Fruit fly (Drosophila melanogaster) whole organism, embryonic: Measurements from ENCODE around the gene CG11597.

Experiments used
- Blimp-1 ChIP-seq: fragments of 200-800 bp; sonication (Bioruptor generic); optimal IDR thresholded peaks from 3 replicates; lab custom pipeline; 2018; ENCODE audit warnings: missing biosample characterization, missing genetic modification characterization, mild to moderate bottlenecking, moderate library complexity, missing genetic modification reagents
- CG10321 ChIP-seq: fragments of 200-800 bp; sonication (Bioruptor generic); IDR thresholded peaks from 2 replicates; pipeline ENCODE4 v1.3.6; 2022; ENCODE audit warnings: missing biosample characterization, missing genetic modification characterization
- CG11247 ChIP-seq: fragments of 200-800 bp; sonication (Bioruptor generic); IDR thresholded peaks from 2 replicates; pipeline ENCODE4 v1.3.6; 2022; ENCODE audit warnings: missing biosample characterization, missing genetic modification characterization
- CG11456 ChIP-seq: fragments of 200-800 bp; sonication (Bioruptor generic); IDR thresholded peaks from 3 replicates; pipeline ENCODE4 v1.3.6; 2022; ENCODE audit warnings: missing biosample characterization, missing genetic modification characterization
- CG12071 ChIP-seq: fragments of 200-800 bp; sonication (Bioruptor generic); optimal IDR thresholded peaks from 3 replicates; lab custom pipeline; 2018; ENCODE audit warnings: missing biosample characterization, mild to moderate bottlenecking, missing genetic modification characterization
- CG14014 ChIP-seq: fragments of 200-800 bp; sonication (Bioruptor generic); IDR thresholded peaks from 2 replicates; pipeline ENCODE4 v1.3.6; 2022; ENCODE audit warnings: missing biosample characterization, missing genetic modification characterization
- CG1602 ChIP-seq: fragments of 200-800 bp; sonication (Bioruptor generic); optimal IDR thresholded peaks from 3 replicates; lab custom pipeline; 2016; ENCODE audit warnings: missing biosample characterization, missing genetic modification characterization
- CG17328 ChIP-seq: fragments of 200-800 bp; sonication (Bioruptor generic); IDR thresholded peaks from 2 replicates; pipeline ENCODE4 v1.3.6; 2022; ENCODE audit warnings: missing biosample characterization, missing genetic modification characterization
- CG17359 ChIP-seq: fragments of 200-800 bp; sonication (Bioruptor generic); optimal IDR thresholded peaks from 3 replicates; lab custom pipeline; 2018; ENCODE audit warnings: missing biosample characterization, mild to moderate bottlenecking, missing genetic modification characterization, moderate library complexity
- CG18262 ChIP-seq: fragments of 200-800 bp; optimal IDR thresholded peaks from 3 replicates; lab custom pipeline; 2019; ENCODE audit warnings: missing biosample characterization, mild to moderate bottlenecking, missing genetic modification characterization, moderate library complexity
- CG18619 ChIP-seq: fragments of 200-800 bp; sonication (Bioruptor generic); optimal IDR thresholded peaks from 3 replicates; lab custom pipeline; 2017; ENCODE audit warnings: missing biosample characterization, mild to moderate bottlenecking, missing genetic modification characterization
- CG2199 ChIP-seq: fragments of 200-800 bp; sonication (Bioruptor generic); IDR thresholded peaks from 3 replicates; pipeline ENCODE4 v1.3.6; 2022; ENCODE audit warnings: missing biosample characterization, missing genetic modification characterization
- CG31365 ChIP-seq: fragments of 200-800 bp; sonication (Bioruptor generic); optimal IDR thresholded peaks from 2 replicates; lab custom pipeline; 2018; ENCODE audit warnings: missing biosample characterization, mild to moderate bottlenecking, missing genetic modification characterization
- CG31441 ChIP-seq: fragments of 200-800 bp; sonication (Bioruptor generic); IDR thresholded peaks from 2 replicates; pipeline ENCODE4 v1.3.6; 2022; ENCODE audit warnings: missing biosample characterization, missing genetic modification characterization
- CG3163 ChIP-seq: fragments of 200-800 bp; sonication (Bioruptor generic); optimal IDR thresholded peaks from 3 replicates; lab custom pipeline; 2016; ENCODE audit warnings: missing biosample characterization, missing genetic modification characterization
- CG32767 ChIP-seq: fragments of 200-800 bp; sonication (Bioruptor generic); IDR thresholded peaks from 2 replicates; pipeline ENCODE4 v1.3.6; 2022; ENCODE audit warnings: missing biosample characterization, missing genetic modification characterization
- CG4360 ChIP-seq: fragments of 200-800 bp; sonication (Bioruptor generic); IDR thresholded peaks from 2 replicates; pipeline ENCODE4 v1.3.6; 2022; ENCODE audit warnings: missing biosample characterization, missing genetic modification characterization
- CG5180 ChIP-seq: fragments of 200-800 bp; sonication (Bioruptor generic); optimal IDR thresholded peaks from 3 replicates; lab custom pipeline; 2017; ENCODE audit warnings: missing biosample characterization, missing genetic modification characterization, mild to moderate bottlenecking, moderate library complexity, missing genetic modification reagents
- CG6272 ChIP-seq: fragments of 200-800 bp; sonication (Bioruptor generic); IDR thresholded peaks from 2 replicates; pipeline ENCODE4 v1.3.6; 2022; ENCODE audit warnings: missing biosample characterization, missing genetic modification characterization
- CG7372 ChIP-seq: fragments of 200-800 bp; sonication (Bioruptor generic); IDR thresholded peaks from 2 replicates; pipeline ENCODE4 v1.3.6; 2022; ENCODE audit warnings: missing biosample characterization, missing genetic modification characterization
- CG7556 ChIP-seq: fragments of 200-800 bp; sonication (Bioruptor generic); optimal IDR thresholded peaks from 2 replicates; lab custom pipeline; 2017; ENCODE audit warnings: missing biosample characterization, mild to moderate bottlenecking, missing genetic modification characterization
- CG7928 ChIP-seq: fragments of 200-800 bp; sonication (Bioruptor generic); optimal IDR thresholded peaks from 2 replicates; lab custom pipeline; 2017; ENCODE audit warnings: missing biosample characterization, mild to moderate bottlenecking, missing genetic modification characterization
- CG9817 ChIP-seq: fragments of 200-800 bp; sonication (Bioruptor generic); optimal IDR thresholded peaks from 2 replicates; lab custom pipeline; 2018; ENCODE audit warnings: missing biosample characterization, mild to moderate bottlenecking, missing genetic modification characterization, moderate library complexity
- Dek ChIP-seq: fragments of 200-800 bp; sonication (Bioruptor generic); optimal IDR thresholded peaks from 3 replicates; lab custom pipeline; 2019; ENCODE audit warnings: missing biosample characterization, mild to moderate bottlenecking, missing genetic modification characterization, moderate library complexity
- Dp ChIP-seq: fragments of 200-800 bp; sonication (Bioruptor generic); optimal IDR thresholded peaks from 2 replicates; lab custom pipeline; 2018; ENCODE audit warnings: missing biosample characterization, mild to moderate bottlenecking, missing genetic modification characterization, moderate library complexity
- E2f1 ChIP-seq: fragments of 200-800 bp; sonication (Bioruptor generic); IDR thresholded peaks from 2 replicates; pipeline ENCODE4 v1.3.6; 2022; ENCODE audit warnings: missing biosample characterization, missing genetic modification characterization
- E2f2 ChIP-seq: fragments of 200-800 bp; sonication (Bioruptor generic); IDR thresholded peaks from 2 replicates; pipeline ENCODE4 v1.3.6; 2022; ENCODE audit warnings: missing biosample characterization, missing genetic modification characterization
- Fer3 ChIP-seq: fragments of 200-800 bp; sonication (Bioruptor generic); optimal IDR thresholded peaks from 2 replicates; lab custom pipeline; 2018; ENCODE audit warnings: missing biosample characterization, mild to moderate bottlenecking, missing genetic modification characterization, moderate library complexity
- MBD-R2 ChIP-seq: fragments of 200-800 bp; sonication (Bioruptor generic); IDR thresholded peaks from 2 replicates; pipeline ENCODE4 v1.3.6; 2022; ENCODE audit warnings: missing biosample characterization, missing genetic modification characterization
- MTF-1 ChIP-seq: fragments of 200-800 bp; sonication (Bioruptor generic); optimal IDR thresholded peaks from 2 replicates; lab custom pipeline; 2018; ENCODE audit warnings: missing biosample characterization, mild to moderate bottlenecking, missing genetic modification characterization, borderline replicate concordance
- Med ChIP-seq: fragments of 200-800 bp; sonication (Bioruptor generic); peaks from one replicate; lab custom pipeline; 2016; ENCODE audit warnings: missing biosample characterization, missing genetic modification characterization, mild to moderate bottlenecking, inconsistent platforms, moderate library complexity
- NFAT ChIP-seq: fragments of 200-800 bp; sonication (Bioruptor generic); IDR thresholded peaks from 2 replicates; pipeline ENCODE4 v1.3.6; 2022; ENCODE audit warnings: missing biosample characterization, missing genetic modification characterization
- NfI ChIP-seq: fragments of 200-800 bp; sonication (Bioruptor generic); optimal IDR thresholded peaks from 3 replicates; lab custom pipeline; 2018; ENCODE audit warnings: missing biosample characterization, mild to moderate bottlenecking, missing genetic modification characterization, moderate library complexity
- Taf1 ChIP-seq: fragments of 200-800 bp; sonication (Bioruptor generic); IDR thresholded peaks from 2 replicates; pipeline ENCODE4 v1.3.6; 2022; ENCODE audit warnings: missing biosample characterization, missing genetic modification characterization
- Xrp1 ChIP-seq: fragments of 200-800 bp; sonication (Bioruptor generic); IDR thresholded peaks from 2 replicates; pipeline ENCODE4 v1.3.6; 2022; ENCODE audit warnings: missing biosample characterization, missing genetic modification characterization
- YL-1 ChIP-seq: fragments of 200-800 bp; sonication (Bioruptor generic); optimal IDR thresholded peaks from 3 replicates; lab custom pipeline; 2017; ENCODE audit warnings: missing biosample characterization, mild to moderate bottlenecking, missing genetic modification characterization
- abd-A ChIP-seq: fragments of 200-800 bp; sonication (Bioruptor generic); optimal IDR thresholded peaks from 3 replicates; lab custom pipeline; 2019; ENCODE audit warnings: missing biosample characterization, mild to moderate bottlenecking, missing genetic modification characterization, moderate library complexity
- dpn ChIP-seq, 2 experiments: fragments of 200-800 bp; sonication (Bioruptor generic); optimal IDR thresholded peaks; 3 replicates each; lab custom pipeline; 2016; ENCODE audit warnings: missing biosample characterization in 2 of 2, missing genetic modification characterization in 2 of 2
- fd3F ChIP-seq: fragments of 200-800 bp; sonication (Bioruptor generic); optimal IDR thresholded peaks from 2 replicates; lab custom pipeline; 2018; ENCODE audit warnings: missing biosample characterization, mild to moderate bottlenecking, missing genetic modification characterization, moderate library complexity
- gfzf ChIP-seq: fragments of 200-800 bp; sonication (Bioruptor generic); optimal IDR thresholded peaks from 2 replicates; lab custom pipeline; 2016; ENCODE audit warnings: missing biosample characterization, mild to moderate bottlenecking, missing genetic modification characterization, moderate library complexity
- hkb ChIP-seq, 2 experiments: fragments of 200-800 bp in 1 of 2; fragments of >200 bp in 1 of 2; sonication (Bioruptor generic) in 1 of 2; IDR thresholded peaks in 1 of 2; optimal IDR thresholded peaks in 1 of 2; 2 replicates each; pipeline versions ENCODE4 v1.3.6 to Lab custom; 2017 to 2022; ENCODE audit warnings: missing biosample characterization in 1 of 2, missing genetic modification characterization in 1 of 2
- kah ChIP-seq: fragments of 200-800 bp; sonication (Bioruptor generic); optimal IDR thresholded peaks from 2 replicates; lab custom pipeline; 2018; ENCODE audit warnings: missing biosample characterization, mild to moderate bottlenecking, missing genetic modification characterization
- kay ChIP-seq: fragments of 200-800 bp; sonication (Bioruptor generic); optimal IDR thresholded peaks from 2 replicates; lab custom pipeline; 2016; ENCODE audit warnings: missing biosample characterization, missing genetic modification characterization
- lmd ChIP-seq: fragments of 200-800 bp; sonication (Bioruptor generic); IDR thresholded peaks from 2 replicates; pipeline ENCODE4 v1.3.6; 2022; ENCODE audit warnings: missing biosample characterization, missing genetic modification characterization
- nerfin-1 ChIP-seq: fragments of 200-800 bp; sonication (Bioruptor generic); optimal IDR thresholded peaks from 3 replicates; lab custom pipeline; 2019; ENCODE audit warnings: missing biosample characterization, mild to moderate bottlenecking, missing genetic modification characterization, moderate library complexity
- pb ChIP-seq: fragments of 200-800 bp; sonication (Bioruptor generic); optimal IDR thresholded peaks from 3 replicates; lab custom pipeline; 2016; ENCODE audit warnings: missing biosample characterization, missing genetic modification characterization
- twi ChIP-seq: fragments of 200-800 bp; optimal IDR thresholded peaks from 2 replicates; lab custom pipeline; 2019; ENCODE audit warnings: missing biosample characterization, mild to moderate bottlenecking, missing genetic modification characterization, moderate library complexity
- yki ChIP-seq: fragments of >200 bp; optimal IDR thresholded peaks from 3 replicates; lab custom pipeline; 2018

CG11597 gene

DNA sequence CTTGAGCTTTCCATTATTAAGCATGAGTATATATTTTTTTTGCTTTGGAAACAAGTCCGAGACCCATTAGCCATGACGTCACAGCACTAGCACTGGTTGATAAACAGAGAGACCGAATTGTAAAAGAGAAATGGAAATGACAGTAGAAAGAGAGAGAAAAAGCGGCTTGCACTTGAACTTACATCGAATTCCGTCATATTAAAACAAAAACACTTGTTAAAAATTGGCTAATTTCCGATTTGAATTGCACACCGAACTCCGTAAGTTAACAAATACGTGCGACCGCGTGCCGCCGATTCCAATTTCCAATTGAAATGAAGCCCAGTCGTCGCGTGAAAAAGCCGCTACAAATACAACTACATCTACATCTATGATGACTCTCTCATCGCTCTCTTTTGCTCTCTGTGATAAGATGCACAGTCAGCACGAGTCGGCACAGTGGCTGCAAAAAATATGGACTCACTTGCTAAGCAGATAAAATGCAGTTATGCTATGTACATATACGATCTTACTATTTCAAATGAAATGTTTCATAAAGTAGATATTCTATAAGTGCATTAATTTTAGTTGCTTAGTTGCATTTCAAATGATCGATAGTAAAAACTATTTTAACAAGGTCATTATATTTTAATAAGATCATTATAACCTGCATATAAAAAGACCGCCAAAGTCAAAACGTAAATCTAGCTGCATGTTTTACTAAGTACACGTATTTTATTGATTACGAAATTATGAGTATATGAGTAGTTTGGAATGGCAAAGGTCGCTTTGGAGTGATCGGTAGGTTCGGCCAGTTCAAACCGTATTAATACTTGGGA is 2.2 kb downstream of the CG11597 start (continued):
- TF ChIP-seq CG18619 (GFP tag; lab: Kevin White, UChicago) (peak; percentile 19), kah (GFP tag; lab: Kevin White, UChicago) (peak; percentile 44), twi (tag; lab: Kevin White, UChicago) (no peak), Xrp1 (GFP tag; lab: Robert Waterston, UW) (peak; percentile 64), CG7556 (GFP tag; lab: Kevin White, UChicago) (peak; percentile 20), CG9817 (peak; percentile 7), yki (lab: Kevin White, UChicago) (peak; percentile 39), CG5180 (GFP tag; lab: Kevin White, UChicago) (no peak), CG31441 (0 out of 2 replicates have a peak, but pooled peaks have one; percentile 12), CG18262 (tag; lab: Kevin White, UChicago) (peak; percentile 24), CG4360 (GFP tag; lab: Robert Waterston, UW) (no peak), kay (peak; percentile 69), NfI (GFP tag; lab: Kevin White, UChicago) (peak; percentile 33), CG12071 (peak; percentile 31), YL-1 (peak; percentile 10), CG17359 (tag; lab: Kevin White, UChicago) (peak; percentile 41), MBD-R2 (peak; percentile 40), CG3163 (GFP tag; lab: Kevin White, UChicago) (peak; percentile 77), CG11456 (GFP tag; lab: Robert Waterston, UW) (peak; percentile 55; the same call in 1 of the 3 replicates), CG11247 (GFP tag; lab: Robert Waterston, UW) (0 out of 2 replicates have a peak, but pooled peaks have one; percentile 32), fd3F (GFP tag; lab: Kevin White, UChicago) (peak; percentile 16), Med (peak; percentile 79), CG31365 (tag; lab: Kevin White, UChicago) (peak; percentile 4), CG6272 (no peak), Dp (GFP tag; lab: Kevin White, UChicago) (no peak), Blimp-1 (GFP tag; lab: Kevin White, UChicago) (no peak), abd-A (no peak), CG10321 (GFP tag; lab: Robert Waterston, UW) (0 out of 2 replicates have a peak, but pooled peaks have one; percentile 22), lmd (GFP tag; lab: Robert Waterston, UW) (peak; percentile 16; the same call in 1 of the 2 replicates), CG14014 (GFP tag; lab: Robert Waterston, UW) (peak; percentile 62; the same call in 1 of the 2 replicates), Taf1 (GFP tag; lab: Robert Waterston, UW) (0 out of 2 replicates have a peak, but pooled peaks have one; percentile 18), E2f1 (GFP tag; lab: Robert Waterston, UW) (peak; percentile 30; the same call in 1 of the 2 replicates), dpn (GFP tag; optimal IDR thresholded peaks at IDR 0.05; lab: Kevin White, UChicago) (peak; percentile 32 to 45), CG32767 (0 out of 2 replicates have a peak, but pooled peaks have one; percentile 32), Fer3 (tag; lab: Kevin White, UChicago) (peak; percentile 55), NFAT (GFP tag; lab: Robert Waterston, UW) (peak; percentile 56; the same call in 1 of the 2 replicates), CG1602 (GFP tag; lab: Kevin White, UChicago) (peak; percentile 11), MTF-1 (GFP tag; lab: Kevin White, UChicago) (no peak), nerfin-1 (tag; lab: Kevin White, UChicago) (peak; percentile 45), gfzf (GFP tag; lab: Kevin White, UChicago) (no peak), CG7928 (GFP tag; lab: Kevin White, UChicago) (no peak), E2f2 (GFP tag; lab: Robert Waterston, UW) (peak; percentile 32; the same call in 1 of the 2 replicates), Dek (tag; lab: Kevin White, UChicago) (peak; percentile 5), CG2199 (GFP tag; lab: Robert Waterston, UW) (peak; percentile 74; the same call in 2 of the 3 replicates), CG17328 (GFP tag; lab: Robert Waterston, UW) (peak; percentile 30; the same call in 1 of the 2 replicates), CG7372 (GFP tag; lab: Robert Waterston, UW) (0 out of 2 replicates have a peak, but pooled peaks have one; percentile 28), hkb (optimal IDR thresholded peaks at IDR 0.05; lab: Kevin White, UChicago) (no peak), hkb (GFP tag; IDR thresholded peaks at IDR 0.05; lab: Robert Waterston, UW) (peak; percentile 44; the same call in 1 of the 2 replicates), pb (GFP tag; lab: Kevin White, UChicago) (no peak)
